Worm (Caenorhabditis elegans) whole organism, late embryonic: ENCODE results near the gene R08D7.4.

Source experiments
- ahr-1 ChIP-seq: sonication (generic microtip); optimal IDR thresholded peaks from 2 replicates; lab custom pipeline; 2016; ENCODE audit warnings: missing genetic modification characterization, missing compliant biosample characterization
- ceh-24 ChIP-seq: sonication (generic microtip); optimal IDR thresholded peaks from 2 replicates; lab custom pipeline; 2016; ENCODE audit warnings: mild to moderate bottlenecking, missing genetic modification characterization, missing compliant biosample characterization
- ceh-34 ChIP-seq: sonication (generic microtip); optimal IDR thresholded peaks from 2 replicates; lab custom pipeline; 2016; ENCODE audit warnings: mild to moderate bottlenecking, missing genetic modification characterization, missing compliant biosample characterization
- ceh-9 ChIP-seq: sonication (generic microtip); optimal IDR thresholded peaks from 2 replicates; lab custom pipeline; 2016; ENCODE audit warnings: mild to moderate bottlenecking, missing genetic modification characterization, inconsistent platforms, missing compliant biosample characterization
- dmd-4 ChIP-seq: sonication (generic microtip); optimal IDR thresholded peaks from 2 replicates; lab custom pipeline; 2016; ENCODE audit warnings: borderline replicate concordance, missing genetic modification characterization, missing compliant biosample characterization
- fax-1 ChIP-seq: sonication (generic microtip); optimal IDR thresholded peaks from 2 replicates; lab custom pipeline; 2016; ENCODE audit warnings: missing genotype, missing genetic modification characterization, missing compliant biosample characterization
- hlh-15 ChIP-seq: sonication (generic microtip); optimal IDR thresholded peaks from 2 replicates; lab custom pipeline; 2016; ENCODE audit warnings: missing genetic modification characterization, missing compliant biosample characterization
- pat-9 ChIP-seq: fragments of 200-800 bp; sonication (Bioruptor generic); optimal IDR thresholded peaks from 2 replicates; lab custom pipeline; 2018; ENCODE audit warnings: mild to moderate bottlenecking, missing genetic modification characterization, moderate library complexity, missing compliant biosample characterization
- tbx-2 ChIP-seq: sonication (generic microtip); optimal IDR thresholded peaks from 2 replicates; lab custom pipeline; 2016; ENCODE audit warnings: missing genetic modification characterization, missing compliant biosample characterization

DNA sequence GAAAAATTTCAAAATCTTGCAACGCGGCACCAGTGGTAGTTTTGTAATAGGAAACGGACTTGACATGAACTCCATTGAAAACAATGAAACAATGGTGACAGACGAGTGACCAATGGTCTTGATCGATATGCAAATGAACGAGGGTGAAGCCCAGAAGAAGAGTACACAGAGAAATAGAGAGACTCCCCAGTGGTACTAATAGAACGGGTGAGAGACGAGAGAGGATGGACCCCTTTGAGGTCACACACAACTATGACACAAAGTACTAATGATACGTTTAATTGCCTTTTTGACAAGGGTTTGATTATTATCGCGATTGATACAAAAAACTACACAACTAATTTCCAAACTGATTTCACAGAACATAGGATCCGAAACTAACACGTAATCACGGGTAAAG is 38.4 kb downstream of the R08D7.4 start, which contains the start of gene F59B2.8:
- TF ChIP-seq pat-9 (tag; lab: Kevin White, UChicago) (no peak), tbx-2 (tag; lab: Kevin White, UChicago) (no peak), hlh-15 (tag; lab: Kevin White, UChicago) (no peak), fax-1 (tag; lab: Kevin White, UChicago) (no peak), ceh-34 (tag; lab: Kevin White, UChicago) (no peak), ahr-1 (tag; lab: Kevin White, UChicago) (no peak), dmd-4 (tag; lab: Kevin White, UChicago) (no peak), ceh-24 (no peak), ceh-9 (tag; lab: Kevin White, UChicago) (no peak)
